Fruit fly (Drosophila melanogaster) whole organism, adult: ENCODE measurements around the gene CG1764.

Experiments
- CG7045 ChIP-seq: fragments of 200-800 bp; sonication (Bioruptor generic); optimal IDR thresholded peaks from 2 replicates; lab custom pipeline; 2017; ENCODE audit warnings: missing biosample characterization, mild to moderate bottlenecking, missing genetic modification characterization
- Mnt ChIP-seq: fragments of 200-800 bp; sonication (Bioruptor generic); optimal IDR thresholded peaks from 2 replicates; lab custom pipeline; 2016; ENCODE audit warnings: missing biosample characterization, mild to moderate bottlenecking, missing genetic modification characterization
- cic ChIP-seq: fragments of 200-800 bp; sonication (Bioruptor generic); optimal IDR thresholded peaks from 2 replicates; lab custom pipeline; 2017; ENCODE audit warnings: missing biosample characterization, mild to moderate bottlenecking, missing genetic modification characterization, moderate library complexity

dm6 chrX:13287854-13288376, 14.3 kb downstream of the CG1764 start, which contains the start of gene Remo:
- TF ChIP-seq cic (GFP tag; lab: Kevin White, UChicago) (no peak), CG7045 (GFP tag; lab: Kevin White, UChicago) (no peak), Mnt (GFP tag; lab: Kevin White, UChicago) (peak; percentile 20)
